Worm (Caenorhabditis elegans): Measurements from ENCODE around the gene pmk-1.
A peak's percentile ranks its signal among the peaks of the same experiment; 100 is the strongest.

pmk-1 gene

DNA sequence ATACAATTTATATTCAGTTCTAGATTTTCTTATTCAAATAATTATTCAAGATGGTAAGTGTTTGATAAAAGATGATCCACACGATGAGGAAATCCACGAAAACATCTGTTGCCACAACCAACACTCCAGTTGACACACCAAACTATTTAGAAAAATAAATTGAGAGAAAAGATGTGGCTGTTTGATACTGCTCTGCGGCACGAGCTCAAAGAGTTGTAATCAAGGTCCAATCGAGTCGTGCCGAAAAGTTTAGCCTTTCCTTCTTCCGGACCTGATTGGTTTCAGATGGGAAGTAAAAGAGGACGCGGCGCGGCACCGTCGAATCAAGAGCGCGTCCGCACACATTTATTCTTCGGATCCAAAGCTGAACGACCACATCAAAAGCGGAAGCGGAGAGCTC lies 12.0 kb upstream of the pmk-1 start:
- TF ChIP-seq nhr-23 (tag; optimal IDR thresholded peaks at IDR 0.05): no peak
- no peak for TF ChIP-seq lin-39 (tag; optimal IDR thresholded peaks at IDR 0.05)
- TF ChIP-seq egl-5 (tag; optimal IDR thresholded peaks at IDR 0.05): no peak
- no peak for TF ChIP-seq elt-3 (tag; optimal IDR thresholded peaks at IDR 0.05)
- TF ChIP-seq ama-1 (optimal IDR thresholded peaks at IDR 0.05): no peak
- no peak for TF ChIP-seq nhr-77 (tag; optimal IDR thresholded peaks at IDR 0.05)
- no peak for TF ChIP-seq nhr-237 (tag; optimal IDR thresholded peaks at IDR 0.05)
- no peak for TF ChIP-seq fkh-2 (tag; optimal IDR thresholded peaks at IDR 0.05)

DNA sequence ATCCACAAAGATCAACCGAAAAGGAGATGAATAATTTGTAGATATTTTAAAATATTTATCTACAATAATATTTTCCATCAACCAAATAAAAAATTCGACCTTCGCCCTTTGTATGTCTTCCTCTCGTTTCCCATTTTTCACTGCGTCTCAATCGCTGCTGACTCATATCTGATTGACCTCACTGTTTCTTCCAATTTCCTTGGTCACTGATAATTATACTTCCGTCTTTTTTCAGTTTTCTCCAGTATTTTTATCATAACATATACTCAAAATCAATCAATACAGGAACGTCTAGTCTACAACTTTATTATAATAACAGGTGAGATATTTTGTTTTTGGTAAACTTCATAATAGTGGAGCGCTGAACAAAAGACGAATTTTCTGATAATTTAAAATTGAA lies 9.6 kb upstream of the pmk-1 start, which contains the start of gene pmk-3:
TSS of gene pmk-3 (plus strand) at position 236 of the 400 bp plus-strand sequence.
- peak; percentile 13 for TF ChIP-seq ceh-28 (tag; optimal IDR thresholded peaks at IDR 0.05)
- no peak for TF ChIP-seq unc-62 (GFP tag; optimal IDR thresholded peaks at IDR 0.05)
- TF ChIP-seq jun-1 (tag; optimal IDR thresholded peaks at IDR 0.05): peak; percentile 11
- no peak for TF ChIP-seq nhr-67 (tag; optimal IDR thresholded peaks at IDR 0.05)
- TF ChIP-seq elt-2 (tag; optimal IDR thresholded peaks at IDR 0.05): peak; percentile 61
- peak; percentile 54 for TF ChIP-seq nhr-23 (tag; optimal IDR thresholded peaks at IDR 0.05)
- TF ChIP-seq pha-4 (tag; optimal IDR thresholded peaks at IDR 0.05): peak; percentile 9

DNA sequence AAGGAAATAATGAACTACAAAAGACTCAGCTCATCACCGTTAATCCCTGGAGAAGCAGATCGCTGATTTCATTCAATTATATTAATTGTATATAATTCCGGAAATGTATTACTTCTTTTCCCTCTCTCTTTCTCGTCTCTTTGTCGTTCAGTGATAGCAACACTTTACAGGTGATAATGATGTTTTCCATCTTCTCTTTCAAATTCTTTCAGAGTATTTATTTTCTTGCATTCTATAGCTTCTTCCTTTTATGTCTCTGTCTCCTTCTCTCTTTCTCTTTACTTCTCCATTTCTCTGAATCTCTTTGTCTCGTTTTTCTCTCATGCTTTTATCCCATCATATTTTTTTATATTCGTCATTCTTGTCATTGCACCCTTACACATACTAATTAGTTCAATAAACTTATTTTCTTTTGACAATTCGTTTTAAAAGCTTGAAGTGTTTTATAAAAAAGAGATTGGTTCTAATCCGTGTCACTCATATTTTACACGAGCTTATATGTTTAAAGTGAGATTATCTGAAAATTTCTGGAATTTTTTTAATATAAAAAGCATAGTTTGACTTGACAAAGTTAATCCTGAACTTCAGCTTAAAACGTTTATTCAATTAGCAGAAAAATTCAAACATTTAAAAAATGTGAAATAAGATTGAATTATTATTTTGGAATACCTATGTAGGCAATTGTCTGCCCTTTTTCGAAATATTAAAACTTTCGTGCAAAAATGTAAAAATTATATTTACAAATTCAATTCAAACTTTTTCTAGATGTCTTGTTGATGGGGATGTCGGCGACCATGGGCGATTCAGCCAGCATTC lies 5.7 kb upstream of the pmk-1 start, which contains the start of gene pmk-2:
TSS of gene pmk-2 (plus strand) at position 766 of the 816 bp plus-strand sequence.
- TF ChIP-seq ceh-82 (tag; optimal IDR thresholded peaks at IDR 0.05): no peak
- no peak for TF ChIP-seq nhr-12 (tag; optimal IDR thresholded peaks at IDR 0.05)
- no peak for TF ChIP-seq fos-1 (tag; optimal IDR thresholded peaks at IDR 0.05)
- TF ChIP-seq nfya-1 (tag; optimal IDR thresholded peaks at IDR 0.05; ENCODE audit: insufficient read depth): peak; percentile 29
- no peak for TF ChIP-seq nhr-23 (tag; optimal IDR thresholded peaks at IDR 0.05)
- TF ChIP-seq hmg-11 (tag; optimal IDR thresholded peaks at IDR 0.05): no peak
- no peak for TF ChIP-seq nhr-77 (tag; optimal IDR thresholded peaks at IDR 0.05)
- no peak for TF ChIP-seq mdl-1 (tag; optimal IDR thresholded peaks at IDR 0.05)
- no peak for TF ChIP-seq fkh-2 (tag; optimal IDR thresholded peaks at IDR 0.05)
- TF ChIP-seq unc-39 (tag; optimal IDR thresholded peaks at IDR 0.05): no peak
- no peak for TF ChIP-seq elt-3 (tag; optimal IDR thresholded peaks at IDR 0.05)
- no peak for TF ChIP-seq lin-39 (tag; optimal IDR thresholded peaks at IDR 0.05)
- no peak for TF ChIP-seq egl-5 (tag; optimal IDR thresholded peaks at IDR 0.05)
- TF ChIP-seq ztf-11 (tag; optimal IDR thresholded peaks at IDR 0.05): no peak
- TF ChIP-seq egl-27 (tag; optimal IDR thresholded peaks at IDR 0.05): no peak
- no peak for TF ChIP-seq ZK546.5 (tag; optimal IDR thresholded peaks at IDR 0.05)
- TF ChIP-seq nhr-43 (tag; optimal IDR thresholded peaks at IDR 0.05; ENCODE audit: poor library complexity, severe bottlenecking): no peak
- no peak for TF ChIP-seq zag-1 (tag; optimal IDR thresholded peaks at IDR 0.05)
- peak; percentile 14 for TF ChIP-seq skn-1 (tag; optimal IDR thresholded peaks at IDR 0.05)
- TF ChIP-seq nhr-237 (tag; optimal IDR thresholded peaks at IDR 0.05): no peak
- peak; percentile 40 for TF ChIP-seq elt-2 (tag; optimal IDR thresholded peaks at IDR 0.05)
- TF ChIP-seq jun-1 (tag; optimal IDR thresholded peaks at IDR 0.05): peak; percentile 3
- no peak for TF ChIP-seq pha-4 (tag; optimal IDR thresholded peaks at IDR 0.05)
- TF ChIP-seq snpc-4 (tag; optimal IDR thresholded peaks at IDR 0.05): no peak
- no peak for TF ChIP-seq unc-62 (GFP tag; optimal IDR thresholded peaks at IDR 0.05)
- no peak for TF ChIP-seq mml-1 (tag; optimal IDR thresholded peaks at IDR 0.05)
- TF ChIP-seq lsy-12 (tag; optimal IDR thresholded peaks at IDR 0.05): no peak
- TF ChIP-seq nhr-67 (tag; optimal IDR thresholded peaks at IDR 0.05): no peak
- no peak for TF ChIP-seq ztf-4 (tag; optimal IDR thresholded peaks at IDR 0.05)
- no peak for TF ChIP-seq aly-2 (tag; optimal IDR thresholded peaks at IDR 0.05)

DNA sequence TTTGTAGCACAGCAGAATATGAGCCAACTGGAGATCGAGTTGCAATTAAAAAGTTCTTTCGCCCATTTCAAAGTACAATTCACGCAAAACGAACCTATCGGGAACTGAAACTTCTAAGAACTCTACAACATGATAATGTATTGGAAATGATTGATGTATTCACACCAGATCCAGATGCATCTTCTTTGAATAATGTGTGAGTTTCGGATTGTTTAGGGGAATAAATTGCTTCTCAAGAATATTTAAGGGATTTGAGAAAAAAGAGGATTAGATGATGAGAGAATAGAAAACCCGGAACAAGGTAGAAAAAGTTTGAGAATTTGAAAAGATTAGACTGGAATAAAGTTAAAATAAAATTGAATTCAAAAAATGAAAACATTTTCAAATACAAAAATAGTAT lies 4.3 kb upstream of the pmk-1 start:
- TF ChIP-seq ztf-11 (tag; optimal IDR thresholded peaks at IDR 0.05) (no peak), ama-1 (optimal IDR thresholded peaks at IDR 0.05) (no peak), nhr-237 (tag; optimal IDR thresholded peaks at IDR 0.05) (no peak), nhr-12 (tag; optimal IDR thresholded peaks at IDR 0.05) (no peak), pha-4 (tag; optimal IDR thresholded peaks at IDR 0.05) (no peak), lin-39 (tag; optimal IDR thresholded peaks at IDR 0.05) (no peak), jun-1 (tag; optimal IDR thresholded peaks at IDR 0.05) (no peak), pqm-1 (tag; optimal IDR thresholded peaks at IDR 0.05) (no peak), skn-1 (tag; optimal IDR thresholded peaks at IDR 0.05) (no peak)

All from whole organism, L3 larva.